Worm (Caenorhabditis elegans) whole organism, L4/young adult: ENCODE results near the gene irld-18.

Experiments
- W03F9.2 ChIP-seq: fragments of 150-350 bp; optimal IDR thresholded peaks from 2 replicates; lab custom pipeline; 2014; ENCODE audit warnings: missing biosample characterization, missing genetic modification characterization
- dao-5 ChIP-seq: sonication (generic microtip); optimal IDR thresholded peaks from 2 replicates; lab custom pipeline; 2016; ENCODE audit warnings: missing genotype, missing genetic modification characterization, moderate library complexity, missing compliant biosample characterization
- him-1 ChIP-seq: sonication (generic microtip); optimal IDR thresholded peaks from 2 replicates; lab custom pipeline; 2016; ENCODE audit warnings: missing genotype, missing genetic modification reagents, missing genetic modification characterization, missing compliant biosample characterization

ce11 chrIV:14578650-14579193 is 2.1 kb downstream of the irld-18 start, which contains the start of gene Y57G11B.8:
- TF ChIP-seq W03F9.2 (tag; lab: Kevin White, UChicago): no peak
- TF ChIP-seq dao-5 (tag; lab: Kevin White, UChicago): no peak
- TF ChIP-seq him-1: no peak
